Worm (Caenorhabditis elegans): ENCODE measurements around the gene srt-40.

ce11 chrV:2244751-2245150 is 38.7 kb upstream of the srt-40 start, which contains the start of gene cyp-33C5:
- TF ChIP-seq tab-1 (GFP tag; IDR thresholded peaks at IDR 0.05) = no peak
- TF ChIP-seq klf-2 (GFP tag; conservative IDR thresholded peaks at IDR 0.05) = no peak
- TF ChIP-seq ztf-23 (GFP tag; IDR thresholded peaks at IDR 0.05) = no peak
- TF ChIP-seq flt-1 (GFP tag; IDR thresholded peaks at IDR 0.05) = no peak
- no peak for TF ChIP-seq ztf-29 (GFP tag; IDR thresholded peaks at IDR 0.05)
- no peak for TF ChIP-seq ref-1 (GFP tag; conservative IDR thresholded peaks at IDR 0.05)

Data from whole organism, midembryonic.